Worm (Caenorhabditis elegans) whole organism, early embryonic: ENCODE measurements around the gene srlf-11.

Source experiments
- B0310.2 ChIP-seq: sonication (generic microtip); optimal IDR thresholded peaks from 2 replicates; lab custom pipeline; 2016; ENCODE audit warnings: mild to moderate bottlenecking, missing genetic modification characterization, missing compliant biosample characterization
- F13C5.2 ChIP-seq: sonication (generic microtip); optimal IDR thresholded peaks from 2 replicates; lab custom pipeline; 2017; ENCODE audit warnings: mild to moderate bottlenecking, missing genetic modification characterization, inconsistent platforms, missing compliant biosample characterization
- aly-1 ChIP-seq: sonication (generic microtip); optimal IDR thresholded peaks from 2 replicates; lab custom pipeline; 2016; ENCODE audit warnings: missing genetic modification characterization, missing compliant biosample characterization
- ama-1 ChIP-seq: fragments of 150-350 bp; optimal IDR thresholded peaks from 2 replicates; lab custom pipeline; 2014
- ceh-13 ChIP-seq: fragments of 200-800 bp; sonication (Bioruptor generic); optimal IDR thresholded peaks from 2 replicates; lab custom pipeline; 2018; ENCODE audit warnings: mild to moderate bottlenecking, missing genetic modification characterization, missing compliant biosample characterization
- ets-7 ChIP-seq: sonication (generic microtip); optimal IDR thresholded peaks from 2 replicates; lab custom pipeline; 2016; ENCODE audit warnings: missing genotype, missing genetic modification characterization, missing compliant biosample characterization
- flt-1 ChIP-seq: fragments of 200-800 bp; sonication (Bioruptor generic); IDR thresholded peaks from 2 replicates; pipeline ENCODE4 v1.3.6; 2022; ENCODE audit warnings: missing genetic modification characterization, missing compliant biosample characterization
- hmg-4 ChIP-seq: fragments of 200-800 bp; sonication (Bioruptor generic); optimal IDR thresholded peaks from 2 replicates; lab custom pipeline; 2018; ENCODE audit warnings: mild to moderate bottlenecking, missing genetic modification characterization, missing compliant biosample characterization
- hnd-1 ChIP-seq: sonication (generic microtip); optimal IDR thresholded peaks from 2 replicates; lab custom pipeline; 2016; ENCODE audit warnings: missing genetic modification characterization, missing compliant biosample characterization
- tbx-11 ChIP-seq: fragments of 200-800 bp; sonication (Bioruptor generic); IDR thresholded peaks from 2 replicates; pipeline ENCODE4 v1.3.6; 2022; ENCODE audit warnings: missing genetic modification characterization, missing compliant biosample characterization
- tbx-37 ChIP-seq: fragments of 200-800 bp; sonication (Bioruptor generic); conservative IDR thresholded peaks from 2 replicates; pipeline ENCODE4 v1.3.6; 2022; ENCODE audit warnings: missing genetic modification reagents, missing genetic modification characterization, missing compliant biosample characterization
- tra-4 ChIP-seq: sonication (generic microtip); optimal IDR thresholded peaks from 2 replicates; lab custom pipeline; 2017; ENCODE audit warnings: missing genetic modification characterization, missing compliant biosample characterization

ce11 chrIV:10874527-10874926, 11.3 kb downstream of the srlf-11 start, which contains the start of gene F13E9.12:
- TF ChIP-seq tbx-37 (GFP tag; lab: Robert Waterston, UW), result no peak
- TF ChIP-seq ceh-13 (GFP tag; lab: Kevin White, UChicago), result no peak
- TF ChIP-seq ama-1, result no peak
- TF ChIP-seq flt-1, result no peak
- TF ChIP-seq aly-1 (tag; lab: Kevin White, UChicago), result no peak
- TF ChIP-seq hmg-4 (GFP tag; lab: Kevin White, UChicago), result no peak
- TF ChIP-seq tbx-11 (GFP tag; lab: Robert Waterston, UW), result no peak
- no peak for TF ChIP-seq ets-7
- no peak for TF ChIP-seq hnd-1 (tag; lab: Kevin White, UChicago)
- TF ChIP-seq tra-4 (tag; lab: Kevin White, UChicago), result no peak
- TF ChIP-seq B0310.2 (tag; lab: Kevin White, UChicago), result no peak
- no peak for TF ChIP-seq F13C5.2 (tag; lab: Kevin White, UChicago)
